Fruit fly (Drosophila melanogaster) whole organism, embryonic: ENCODE results near the gene mahe.

ENCODE experiments used
- BEAF-32 ChIP-seq: fragments of 200-800 bp; sonication (Bioruptor generic); optimal IDR thresholded peaks from 3 replicates; lab custom pipeline; 2017; ENCODE audit warnings: missing biosample characterization, missing genetic modification characterization, mild to moderate bottlenecking, moderate library complexity, missing genetic modification reagents
- CG10274 ChIP-seq: fragments of 200-800 bp; sonication (Bioruptor generic); optimal IDR thresholded peaks from 3 replicates; lab custom pipeline; 2017; ENCODE audit warnings: missing biosample characterization, mild to moderate bottlenecking, missing genetic modification characterization
- CG14667 ChIP-seq: fragments of 200-800 bp; sonication (Bioruptor generic); IDR thresholded peaks from 2 replicates; pipeline ENCODE4 v1.3.6; 2022; ENCODE audit warnings: missing biosample characterization, missing genetic modification characterization
- CG16815 ChIP-seq: fragments of 200-800 bp; sonication (Bioruptor generic); optimal IDR thresholded peaks from 3 replicates; lab custom pipeline; 2017; ENCODE audit warnings: missing biosample characterization, mild to moderate bottlenecking, missing genetic modification characterization
- CG1832 ChIP-seq: fragments of 200-800 bp; sonication (Bioruptor generic); optimal IDR thresholded peaks from 2 replicates; lab custom pipeline; 2017; ENCODE audit warnings: missing biosample characterization, mild to moderate bottlenecking, missing genetic modification characterization, inconsistent platforms
- CG18619 ChIP-seq: fragments of 200-800 bp; sonication (Bioruptor generic); optimal IDR thresholded peaks from 3 replicates; lab custom pipeline; 2017; ENCODE audit warnings: missing biosample characterization, mild to moderate bottlenecking, missing genetic modification characterization
- CG2202 ChIP-seq: fragments of 200-800 bp; sonication (Bioruptor generic); optimal IDR thresholded peaks from 2 replicates; lab custom pipeline; 2018; ENCODE audit warnings: missing biosample characterization, mild to moderate bottlenecking, missing genetic modification characterization
- CG3838 ChIP-seq: fragments of 200-800 bp; sonication (Bioruptor generic); optimal IDR thresholded peaks from 3 replicates; lab custom pipeline; 2016; ENCODE audit warnings: missing biosample characterization, missing genetic modification characterization
- CG4328 ChIP-seq: fragments of 200-800 bp; sonication (Bioruptor generic); optimal IDR thresholded peaks from 3 replicates; lab custom pipeline; 2017; ENCODE audit warnings: missing biosample characterization, missing genetic modification reagents, missing genetic modification characterization
- CG4404 ChIP-seq: fragments of 200-800 bp; sonication (Bioruptor generic); IDR thresholded peaks from 2 replicates; pipeline ENCODE4 v1.3.6; 2022; ENCODE audit warnings: missing biosample characterization, missing genetic modification characterization
- CG4730 ChIP-seq: fragments of 200-800 bp; sonication (Bioruptor generic); IDR thresholded peaks from 2 replicates; pipeline ENCODE4 v1.3.6; 2022; ENCODE audit warnings: missing biosample characterization, missing genetic modification characterization
- CG5180 ChIP-seq: fragments of 200-800 bp; sonication (Bioruptor generic); optimal IDR thresholded peaks from 3 replicates; lab custom pipeline; 2017; ENCODE audit warnings: missing biosample characterization, missing genetic modification characterization, mild to moderate bottlenecking, moderate library complexity, missing genetic modification reagents
- CG6654 ChIP-seq: fragments of 200-800 bp; sonication (Bioruptor generic); optimal IDR thresholded peaks from 2 replicates; lab custom pipeline; 2017; ENCODE audit warnings: missing biosample characterization, mild to moderate bottlenecking, missing genetic modification characterization
- CG6689 ChIP-seq: fragments of 200-800 bp; sonication (Bioruptor generic); IDR thresholded peaks from 2 replicates; pipeline ENCODE4 v1.3.6; 2022; ENCODE audit warnings: missing biosample characterization, missing genetic modification characterization
- CG7556 ChIP-seq: fragments of 200-800 bp; sonication (Bioruptor generic); optimal IDR thresholded peaks from 2 replicates; lab custom pipeline; 2017; ENCODE audit warnings: missing biosample characterization, mild to moderate bottlenecking, missing genetic modification characterization
- CG7928 ChIP-seq: fragments of 200-800 bp; sonication (Bioruptor generic); optimal IDR thresholded peaks from 2 replicates; lab custom pipeline; 2017; ENCODE audit warnings: missing biosample characterization, mild to moderate bottlenecking, missing genetic modification characterization
- CG7963 ChIP-seq: fragments of 200-800 bp; sonication (Bioruptor generic); IDR thresholded peaks from 3 replicates; pipeline ENCODE4 v1.3.6; 2022; ENCODE audit warnings: missing biosample characterization, missing genetic modification characterization; ENCODE audit not compliant: partially characterized antibody
- CG8359 ChIP-seq: fragments of 200-800 bp; sonication (Bioruptor generic); optimal IDR thresholded peaks from 2 replicates; lab custom pipeline; 2017; ENCODE audit warnings: missing biosample characterization, mild to moderate bottlenecking, missing genetic modification characterization, borderline replicate concordance
- CHES-1-like ChIP-seq: fragments of 200-800 bp; sonication (Bioruptor generic); optimal IDR thresholded peaks from 2 replicates; lab custom pipeline; 2016; ENCODE audit warnings: missing biosample characterization, missing genetic modification characterization
- CrebB ChIP-seq: fragments of 200-800 bp; sonication (Bioruptor generic); optimal IDR thresholded peaks from 3 replicates; lab custom pipeline; 2018; ENCODE audit warnings: missing biosample characterization, mild to moderate bottlenecking, missing genetic modification characterization
- Deaf1 ChIP-seq: fragments of 200-800 bp; optimal IDR thresholded peaks from 3 replicates; lab custom pipeline; 2019; ENCODE audit warnings: missing biosample characterization, mild to moderate bottlenecking, missing genetic modification characterization, moderate library complexity
- Dek ChIP-seq: fragments of 200-800 bp; sonication (Bioruptor generic); optimal IDR thresholded peaks from 3 replicates; lab custom pipeline; 2019; ENCODE audit warnings: missing biosample characterization, mild to moderate bottlenecking, missing genetic modification characterization, moderate library complexity
- E2f1 ChIP-seq: fragments of 200-800 bp; sonication (Bioruptor generic); IDR thresholded peaks from 2 replicates; pipeline ENCODE4 v1.3.6; 2022; ENCODE audit warnings: missing biosample characterization, missing genetic modification characterization
- MESR4 ChIP-seq: fragments of 200-800 bp; sonication (Bioruptor generic); optimal IDR thresholded peaks from 2 replicates; lab custom pipeline; 2018; ENCODE audit warnings: missing biosample characterization, mild to moderate bottlenecking, missing genetic modification characterization, moderate library complexity
- Mad ChIP-seq: fragments of 200-800 bp; sonication (Bioruptor generic); optimal IDR thresholded peaks from 2 replicates; lab custom pipeline; 2016; ENCODE audit warnings: missing biosample characterization, missing genetic modification characterization
- Mrtf ChIP-seq: fragments of 200-800 bp; sonication (Bioruptor generic); IDR thresholded peaks from 3 replicates; pipeline ENCODE4 v1.3.6; 2022; ENCODE audit warnings: missing biosample characterization, missing genetic modification characterization
- Myb ChIP-seq: fragments of 200-800 bp; sonication (Bioruptor generic); optimal IDR thresholded peaks from 2 replicates; lab custom pipeline; 2016; ENCODE audit warnings: missing biosample characterization, missing genetic modification characterization
- Ptx1 ChIP-seq: fragments of 200-800 bp; sonication (Bioruptor generic); IDR thresholded peaks from 2 replicates; pipeline ENCODE4 v1.3.6; 2022; ENCODE audit warnings: missing biosample characterization, missing genetic modification characterization
- Vsx1 ChIP-seq: fragments of 200-800 bp; sonication (Bioruptor generic); optimal IDR thresholded peaks from 2 replicates; lab custom pipeline; 2017; ENCODE audit warnings: missing biosample characterization, mild to moderate bottlenecking, missing genetic modification characterization, missing genetic modification reagents
- ab ChIP-seq: fragments of 200-800 bp; sonication (Bioruptor generic); optimal IDR thresholded peaks from 2 replicates; lab custom pipeline; 2016; ENCODE audit warnings: missing biosample characterization, missing genetic modification characterization
- ase ChIP-seq: fragments of 200-800 bp; sonication (Bioruptor generic); IDR thresholded peaks from 3 replicates; pipeline ENCODE4 v1.3.6; 2022; ENCODE audit warnings: missing biosample characterization, missing genetic modification characterization
- az2 ChIP-seq: fragments of 200-800 bp; sonication (Bioruptor generic); optimal IDR thresholded peaks from 3 replicates; lab custom pipeline; 2016; ENCODE audit warnings: missing biosample characterization, missing genetic modification characterization
- btn ChIP-seq: fragments of 200-800 bp; sonication (Bioruptor generic); optimal IDR thresholded peaks from 2 replicates; lab custom pipeline; 2016; ENCODE audit warnings: missing biosample characterization, missing genetic modification characterization
- caup ChIP-seq: fragments of 200-800 bp; sonication (Bioruptor generic); optimal IDR thresholded peaks from 3 replicates; lab custom pipeline; 2017; ENCODE audit warnings: missing biosample characterization, mild to moderate bottlenecking, missing genetic modification characterization, moderate library complexity; ENCODE audit not compliant: severe bottlenecking
- chinmo ChIP-seq: fragments of 200-800 bp; sonication (Bioruptor generic); IDR thresholded peaks from 4 replicates; pipeline ENCODE4 v1.3.6; 2022; ENCODE audit warnings: missing biosample characterization, missing genetic modification characterization; ENCODE audit not compliant: partially characterized antibody
- corto ChIP-seq: fragments of 200-800 bp; sonication (Bioruptor generic); optimal IDR thresholded peaks from 2 replicates; lab custom pipeline; 2016; ENCODE audit warnings: missing biosample characterization, mild to moderate bottlenecking, missing genetic modification characterization, moderate library complexity
- dmrt99B ChIP-seq: fragments of 200-800 bp; sonication (Bioruptor generic); optimal IDR thresholded peaks from 2 replicates; lab custom pipeline; 2018; ENCODE audit warnings: missing biosample characterization, mild to moderate bottlenecking, missing genetic modification characterization, moderate library complexity
- eyg ChIP-seq: fragments of 200-800 bp; sonication (Bioruptor generic); optimal IDR thresholded peaks from 3 replicates; lab custom pipeline; 2016; ENCODE audit warnings: missing biosample characterization, missing genetic modification characterization
- fd96Cb ChIP-seq: fragments of 200-800 bp; sonication (Bioruptor generic); optimal IDR thresholded peaks from 2 replicates; lab custom pipeline; 2018; ENCODE audit warnings: missing biosample characterization, mild to moderate bottlenecking, missing genetic modification characterization, moderate library complexity
- gsb-n ChIP-seq: fragments of 200-800 bp; sonication (Bioruptor generic); optimal IDR thresholded peaks from 3 replicates; lab custom pipeline; 2018; ENCODE audit warnings: missing biosample characterization, mild to moderate bottlenecking, missing genetic modification characterization
- kni ChIP-seq: fragments of 200-800 bp; sonication (Bioruptor generic); optimal IDR thresholded peaks from 3 replicates; lab custom pipeline; 2017; ENCODE audit warnings: mild to moderate bottlenecking, missing biosample characterization, missing genetic modification reagents, missing genetic modification characterization
- lab ChIP-seq: fragments of 200-800 bp; sonication (Bioruptor generic); optimal IDR thresholded peaks from 3 replicates; lab custom pipeline; 2017; ENCODE audit warnings: missing biosample characterization, missing genetic modification characterization, mild to moderate bottlenecking, moderate library complexity, missing genetic modification reagents
- sd ChIP-seq: fragments of 200-800 bp; sonication (Bioruptor generic); optimal IDR thresholded peaks from 3 replicates; lab custom pipeline; 2018; ENCODE audit warnings: missing biosample characterization, mild to moderate bottlenecking, missing genetic modification characterization, moderate library complexity
- sens ChIP-seq: fragments of 200-800 bp; sonication (Bioruptor generic); peaks from one replicate; lab custom pipeline; 2016; ENCODE audit warnings: missing biosample characterization, missing genetic modification characterization
- sisA ChIP-seq: fragments of 200-800 bp; sonication (Bioruptor generic); IDR thresholded peaks from 2 replicates; pipeline ENCODE4 v1.3.6; 2022; ENCODE audit warnings: missing biosample characterization, missing genetic modification characterization
- tgo ChIP-seq: fragments of 200-800 bp; sonication (Bioruptor generic); IDR thresholded peaks from 3 replicates; pipeline ENCODE4 v1.3.6; 2022; ENCODE audit warnings: missing biosample characterization, missing genetic modification characterization
- unc-4 ChIP-seq: fragments of 200-800 bp; sonication (Bioruptor generic); IDR thresholded peaks from 2 replicates; pipeline ENCODE4 v1.3.6; 2022; ENCODE audit warnings: missing biosample characterization, missing genetic modification characterization; ENCODE audit not compliant: partially characterized antibody
- vfl ChIP-seq: fragments of 200-800 bp; sonication (Bioruptor generic); optimal IDR thresholded peaks from 2 replicates; lab custom pipeline; 2016; ENCODE audit warnings: missing biosample characterization, missing genetic modification characterization
- z ChIP-seq: fragments of 200-800 bp; sonication (Bioruptor generic); IDR thresholded peaks from 3 replicates; pipeline ENCODE4 v1.3.6; 2022; ENCODE audit warnings: missing biosample characterization, missing genetic modification characterization

The mahe gene

dm6 chrX:7893411-7894122, 37.6 kb downstream of the mahe start, which contains the start of the genes CG45089, ND-MNLL and p115 (continued):
- peak; percentile 8 for TF ChIP-seq CG16815 (GFP tag; lab: Kevin White, UChicago)
- TF ChIP-seq CG6654 (GFP tag; lab: Kevin White, UChicago): no peak
- peak; percentile 13 for TF ChIP-seq sd (tag; lab: Kevin White, UChicago)
- no peak for TF ChIP-seq chinmo (GFP tag; lab: Robert Waterston, UW)
- TF ChIP-seq z: no peak
- TF ChIP-seq BEAF-32 (GFP tag; lab: Kevin White, UChicago): peak; percentile 75
- peak; percentile 51 for TF ChIP-seq sisA (GFP tag; lab: Robert Waterston, UW)
- no peak for TF ChIP-seq CG5180 (GFP tag; lab: Kevin White, UChicago)
- no peak for TF ChIP-seq kni (GFP tag; lab: Kevin White, UChicago)
- peak; percentile 15 for TF ChIP-seq Deaf1
- TF ChIP-seq CG3838 (GFP tag; lab: Kevin White, UChicago): no peak
- 0 out of 3 replicates have a peak, but pooled peaks have one; percentile 14 for TF ChIP-seq CG7963 (GFP tag; lab: Robert Waterston, UW)
- TF ChIP-seq CG1832: no peak
- TF ChIP-seq Vsx1 (GFP tag; lab: Kevin White, UChicago): no peak
- no peak for TF ChIP-seq btn (GFP tag; lab: Kevin White, UChicago)
- TF ChIP-seq Dek (tag; lab: Kevin White, UChicago): peak; percentile 48
- no peak for TF ChIP-seq eyg (GFP tag; lab: Kevin White, UChicago)
- peak; percentile 46 for TF ChIP-seq caup (GFP tag; lab: Kevin White, UChicago)
- no peak for TF ChIP-seq CG2202 (tag; lab: Kevin White, UChicago)
- peak; percentile 6 for TF ChIP-seq gsb-n (tag; lab: Kevin White, UChicago)
- peak; percentile 26 for TF ChIP-seq fd96Cb
- TF ChIP-seq CG6689 (GFP tag; lab: Robert Waterston, UW): peak; percentile 40; the same call in 1 of the 2 replicates
- TF ChIP-seq tgo (GFP tag; lab: Robert Waterston, UW): peak; percentile 53; the same call in 2 of the 3 replicates
- peak; percentile 65 for TF ChIP-seq lab
- peak; percentile 55 for TF ChIP-seq az2 (GFP tag; lab: Kevin White, UChicago)
- peak; percentile 63 for TF ChIP-seq CG4328 (GFP tag; lab: Kevin White, UChicago)
- peak; percentile 25; the same call in 1 of the 2 replicates for TF ChIP-seq CG14667 (GFP tag; lab: Robert Waterston, UW)
- TF ChIP-seq CG8359 (GFP tag; lab: Kevin White, UChicago): no peak
- TF ChIP-seq unc-4: peak; percentile 65; the same call in 1 of the 2 replicates
- no peak for TF ChIP-seq CG10274 (GFP tag; lab: Kevin White, UChicago)
- no peak for TF ChIP-seq CG4730
- TF ChIP-seq Myb: peak; percentile 20
- TF ChIP-seq CG18619 (GFP tag; lab: Kevin White, UChicago): peak; percentile 17
- no peak for TF ChIP-seq Mad (GFP tag; lab: Kevin White, UChicago)
- peak; percentile 82 for TF ChIP-seq CG7928 (GFP tag; lab: Kevin White, UChicago)
- TF ChIP-seq E2f1 (GFP tag; lab: Robert Waterston, UW): no peak
- TF ChIP-seq CG7556 (GFP tag; lab: Kevin White, UChicago): peak; percentile 26
- TF ChIP-seq ab: no peak
- TF ChIP-seq ase (GFP tag; lab: Robert Waterston, UW): no peak
- peak; percentile 88 for TF ChIP-seq sens (GFP tag; lab: Kevin White, UChicago)
- peak; percentile 43 for TF ChIP-seq corto (GFP tag; lab: Kevin White, UChicago)
- TF ChIP-seq Mrtf (GFP tag; lab: Robert Waterston, UW): no peak
- TF ChIP-seq CG4404 (GFP tag; lab: Robert Waterston, UW): 0 out of 2 replicates have a peak, but pooled peaks have one; percentile 28
- TF ChIP-seq CHES-1-like (GFP tag; lab: Kevin White, UChicago): no peak
- TF ChIP-seq CrebB: no peak
- peak; percentile 36 for TF ChIP-seq dmrt99B (tag; lab: Kevin White, UChicago)
- TF ChIP-seq Ptx1 (GFP tag; lab: Robert Waterston, UW): peak; percentile 68
- TF ChIP-seq MESR4 (GFP tag; lab: Kevin White, UChicago): peak; percentile 53
- TF ChIP-seq vfl (GFP tag; lab: Kevin White, UChicago): peak; percentile 45
